Worm (Caenorhabditis elegans): Measurements from ENCODE around the gene gfm-1.

The gfm-1 gene

ce11 chrII:13116710-13117109 is 573 bp upstream of the gfm-1 start, which contains the start of gene rict-1:
TSS of gene rict-1 (minus strand) at chrII:13116810.
- TF ChIP-seq tra-4 (tag; optimal IDR thresholded peaks at IDR 0.05) = no peak
- no peak for TF ChIP-seq pes-1 (GFP tag; IDR thresholded peaks at IDR 0.05)
- TF ChIP-seq ceh-13 (GFP tag; optimal IDR thresholded peaks at IDR 0.05) = no peak
- TF ChIP-seq tbx-37 (GFP tag; conservative IDR thresholded peaks at IDR 0.05) = no peak
- TF ChIP-seq hnd-1 (tag; optimal IDR thresholded peaks at IDR 0.05) = no peak
- TF ChIP-seq tbx-11 (GFP tag; IDR thresholded peaks at IDR 0.05) = no peak
- no peak for TF ChIP-seq aly-1 (tag; optimal IDR thresholded peaks at IDR 0.05)

ce11 chrII:13122720-13123119 is 5.4 kb downstream of the gfm-1 start, which contains the start of gene bath-45:
TSS of gene bath-45 (plus strand) at chrII:13123020.
- TF ChIP-seq hmg-4 (GFP tag; optimal IDR thresholded peaks at IDR 0.05) = no peak
- TF ChIP-seq ets-7 (tag; optimal IDR thresholded peaks at IDR 0.05) = no peak
- TF ChIP-seq flt-1 (GFP tag; IDR thresholded peaks at IDR 0.05) = no peak
- TF ChIP-seq tra-4 (tag; optimal IDR thresholded peaks at IDR 0.05) = no peak
- TF ChIP-seq scrt-1 (GFP tag; IDR thresholded peaks at IDR 0.05) = no peak
- TF ChIP-seq sea-1 (GFP tag; conservative IDR thresholded peaks at IDR 0.05) = no peak
- TF ChIP-seq F13C5.2 (tag; optimal IDR thresholded peaks at IDR 0.05) = no peak

- TF ChIP-seq B0310.2 (tag; optimal IDR thresholded peaks at IDR 0.05) = no peak
- no peak for TF ChIP-seq hmbx-1 (tag; optimal IDR thresholded peaks at IDR 0.05)
- no peak for TF ChIP-seq F13C5.2 (tag; optimal IDR thresholded peaks at IDR 0.05)
- TF ChIP-seq aly-1 (tag; optimal IDR thresholded peaks at IDR 0.05) = no peak
- TF ChIP-seq tbx-11 (GFP tag; IDR thresholded peaks at IDR 0.05) = no peak
- TF ChIP-seq tra-4 (tag; optimal IDR thresholded peaks at IDR 0.05) = no peak
- no peak for TF ChIP-seq ceh-36 (tag; optimal IDR thresholded peaks at IDR 0.05)
- TF ChIP-seq hmg-4 (GFP tag; optimal IDR thresholded peaks at IDR 0.05) = no peak
- TF ChIP-seq hnd-1 (tag; optimal IDR thresholded peaks at IDR 0.05) = no peak
Measured at ce11 chrII:13129602-13130001, 12.3 kb downstream of the gfm-1 start, which contains the start of gene F29C12.6. TSS of gene F29C12.6 (plus strand) at chrII:13129902.

- TF ChIP-seq ama-1 (optimal IDR thresholded peaks at IDR 0.05) (no peak), scrt-1 (GFP tag; IDR thresholded peaks at IDR 0.05) (no peak), ceh-13 (GFP tag; optimal IDR thresholded peaks at IDR 0.05) (no peak), flt-1 (GFP tag; IDR thresholded peaks at IDR 0.05) (no peak), tbx-37 (GFP tag; conservative IDR thresholded peaks at IDR 0.05) (no peak), ceh-36 (tag; optimal IDR thresholded peaks at IDR 0.05) (no peak), aly-1 (tag; optimal IDR thresholded peaks at IDR 0.05) (no peak), sea-1 (GFP tag; conservative IDR thresholded peaks at IDR 0.05) (no peak), ets-7 (tag; optimal IDR thresholded peaks at IDR 0.05) (no peak), hmbx-1 (tag; optimal IDR thresholded peaks at IDR 0.05) (no peak), hnd-1 (tag; optimal IDR thresholded peaks at IDR 0.05) (no peak), tra-4 (tag; optimal IDR thresholded peaks at IDR 0.05) (no peak), hmg-4 (GFP tag; optimal IDR thresholded peaks at IDR 0.05) (no peak), B0310.2 (tag; optimal IDR thresholded peaks at IDR 0.05) (no peak), F13C5.2 (tag; optimal IDR thresholded peaks at IDR 0.05) (no peak)
Measured at ce11 chrII:13130576-13130975, 13.3 kb downstream of the gfm-1 start.

- TF ChIP-seq tra-4 (tag; optimal IDR thresholded peaks at IDR 0.05) (no peak), ama-1 (optimal IDR thresholded peaks at IDR 0.05) (no peak), ceh-13 (GFP tag; optimal IDR thresholded peaks at IDR 0.05) (no peak), hnd-1 (tag; optimal IDR thresholded peaks at IDR 0.05) (no peak), hmbx-1 (tag; optimal IDR thresholded peaks at IDR 0.05) (no peak), ceh-36 (tag; optimal IDR thresholded peaks at IDR 0.05) (no peak), hmg-4 (GFP tag; optimal IDR thresholded peaks at IDR 0.05) (no peak), B0310.2 (tag; optimal IDR thresholded peaks at IDR 0.05) (no peak), sea-1 (GFP tag; conservative IDR thresholded peaks at IDR 0.05) (no peak), scrt-1 (GFP tag; IDR thresholded peaks at IDR 0.05) (no peak), flt-1 (GFP tag; IDR thresholded peaks at IDR 0.05) (no peak), aly-1 (tag; optimal IDR thresholded peaks at IDR 0.05) (no peak), F13C5.2 (tag; optimal IDR thresholded peaks at IDR 0.05) (no peak)
Measured at ce11 chrII:13139573-13139972, 22.3 kb downstream of the gfm-1 start.

ce11 chrII:13142372-13142771 is 25.1 kb downstream of the gfm-1 start:
- TF ChIP-seq ceh-36 (tag; optimal IDR thresholded peaks at IDR 0.05) (no peak), ceh-13 (GFP tag; optimal IDR thresholded peaks at IDR 0.05) (no peak), tra-4 (tag; optimal IDR thresholded peaks at IDR 0.05) (no peak), sea-1 (GFP tag; conservative IDR thresholded peaks at IDR 0.05) (no peak), hmbx-1 (tag; optimal IDR thresholded peaks at IDR 0.05) (no peak), scrt-1 (GFP tag; IDR thresholded peaks at IDR 0.05) (no peak), ets-7 (tag; optimal IDR thresholded peaks at IDR 0.05) (no peak), hmg-4 (GFP tag; optimal IDR thresholded peaks at IDR 0.05) (no peak), B0310.2 (tag; optimal IDR thresholded peaks at IDR 0.05) (no peak), F13C5.2 (tag; optimal IDR thresholded peaks at IDR 0.05) (no peak), flt-1 (GFP tag; IDR thresholded peaks at IDR 0.05) (no peak), tbx-11 (GFP tag; IDR thresholded peaks at IDR 0.05) (no peak), ama-1 (optimal IDR thresholded peaks at IDR 0.05) (no peak), tbx-37 (GFP tag; conservative IDR thresholded peaks at IDR 0.05) (no peak), hnd-1 (tag; optimal IDR thresholded peaks at IDR 0.05) (no peak)

ce11 chrII:13145204-13145603 is 27.9 kb downstream of the gfm-1 start, which contains the start of gene mltn-1:
TSS of gene mltn-1 (minus strand) at chrII:13145225.
- TF ChIP-seq tbx-37 (GFP tag; conservative IDR thresholded peaks at IDR 0.05) (no peak), ceh-13 (GFP tag; optimal IDR thresholded peaks at IDR 0.05) (no peak), scrt-1 (GFP tag; IDR thresholded peaks at IDR 0.05) (no peak), pes-1 (GFP tag; IDR thresholded peaks at IDR 0.05) (no peak), sea-1 (GFP tag; conservative IDR thresholded peaks at IDR 0.05) (no peak), ets-7 (tag; optimal IDR thresholded peaks at IDR 0.05) (no peak), ceh-36 (tag; optimal IDR thresholded peaks at IDR 0.05) (no peak), tbx-11 (GFP tag; IDR thresholded peaks at IDR 0.05) (no peak), tra-4 (tag; optimal IDR thresholded peaks at IDR 0.05) (no peak), F13C5.2 (tag; optimal IDR thresholded peaks at IDR 0.05) (no peak), flt-1 (GFP tag; IDR thresholded peaks at IDR 0.05) (no peak), hmg-4 (GFP tag; optimal IDR thresholded peaks at IDR 0.05) (no peak), hmbx-1 (tag; optimal IDR thresholded peaks at IDR 0.05) (no peak), aly-1 (tag; optimal IDR thresholded peaks at IDR 0.05) (no peak)
